Worm (Caenorhabditis elegans): ENCODE measurements around the gene ufc-1.

Gene ufc-1

DNA sequence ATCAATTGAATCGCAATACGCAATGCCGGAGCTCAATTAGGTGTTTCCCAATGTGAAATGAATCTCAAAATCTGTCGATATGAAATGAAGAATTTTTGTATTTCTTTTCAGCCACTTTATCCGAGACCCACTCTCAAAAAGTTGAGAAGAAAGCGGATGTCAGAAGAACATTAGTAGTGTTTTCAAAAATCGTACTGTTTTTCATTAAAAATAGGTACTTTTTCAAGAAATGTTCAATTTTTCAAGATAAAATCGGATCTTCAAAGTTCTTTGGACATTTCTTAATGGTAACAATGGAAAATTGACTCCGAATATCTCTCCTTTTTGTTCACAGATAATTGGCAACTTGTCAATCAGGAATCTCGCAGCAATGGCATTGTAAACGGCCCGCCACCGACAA lies 29.9 kb downstream of the ufc-1 start, which contains the start of gene flp-25:
flp-25 (plus strand) TSS at position 301 of the 400 bp plus-strand sequence.
- no peak for TF ChIP-seq tbx-37 (GFP tag; conservative IDR thresholded peaks at IDR 0.05)

DNA sequence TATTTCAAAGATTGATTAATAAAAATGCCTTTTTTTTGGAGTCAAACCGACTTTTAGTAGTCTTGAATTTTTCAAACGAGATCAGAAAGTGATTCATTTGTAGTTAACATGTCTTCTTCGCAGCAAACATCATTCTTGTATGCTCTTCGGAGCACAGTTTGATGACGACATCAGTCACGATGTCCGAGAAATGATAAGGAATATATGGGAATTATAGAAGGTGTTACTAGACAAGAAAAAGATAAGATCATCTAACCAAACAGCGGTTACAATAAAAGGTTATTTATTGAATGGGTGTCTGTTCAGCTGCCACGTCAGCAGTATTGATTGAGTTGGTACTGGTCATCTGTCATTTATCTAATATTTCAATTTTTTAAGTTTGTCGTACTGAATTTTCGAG lies 35.1 kb downstream of the ufc-1 start:
- no peak for TF ChIP-seq ama-1 (optimal IDR thresholded peaks at IDR 0.05)
- TF ChIP-seq flt-1 (GFP tag; IDR thresholded peaks at IDR 0.05): no peak
- no peak for TF ChIP-seq hmbx-1 (tag; optimal IDR thresholded peaks at IDR 0.05)
- no peak for TF ChIP-seq hmg-4 (GFP tag; optimal IDR thresholded peaks at IDR 0.05)
- no peak for TF ChIP-seq tbx-11 (GFP tag; IDR thresholded peaks at IDR 0.05)
- no peak for TF ChIP-seq aly-1 (tag; optimal IDR thresholded peaks at IDR 0.05)
- no peak for TF ChIP-seq F13C5.2 (tag; optimal IDR thresholded peaks at IDR 0.05)
- TF ChIP-seq sea-1 (GFP tag; conservative IDR thresholded peaks at IDR 0.05): no peak
- no peak for TF ChIP-seq B0310.2 (tag; optimal IDR thresholded peaks at IDR 0.05)
- no peak for TF ChIP-seq tra-4 (tag; optimal IDR thresholded peaks at IDR 0.05)
- no peak for TF ChIP-seq tbx-37 (GFP tag; conservative IDR thresholded peaks at IDR 0.05)
- no peak for TF ChIP-seq ceh-13 (GFP tag; optimal IDR thresholded peaks at IDR 0.05)
- TF ChIP-seq scrt-1 (GFP tag; IDR thresholded peaks at IDR 0.05): no peak
- no peak for TF ChIP-seq ceh-36 (tag; optimal IDR thresholded peaks at IDR 0.05)
- TF ChIP-seq ets-7 (tag; optimal IDR thresholded peaks at IDR 0.05): no peak
- TF ChIP-seq pes-1 (GFP tag; IDR thresholded peaks at IDR 0.05): no peak
- TF ChIP-seq hnd-1 (tag; optimal IDR thresholded peaks at IDR 0.05): no peak

ce11 chrIII:9366971-9367370 lies 35.7 kb downstream of the ufc-1 start, which contains the start of gene crn-6:
Gene crn-6 (plus strand): TSS chrIII:9367271.
- TF ChIP-seq pes-1 (GFP tag; IDR thresholded peaks at IDR 0.05) (no peak), scrt-1 (GFP tag; IDR thresholded peaks at IDR 0.05) (no peak), tra-4 (tag; optimal IDR thresholded peaks at IDR 0.05) (no peak), tbx-11 (GFP tag; IDR thresholded peaks at IDR 0.05) (no peak), tbx-37 (GFP tag; conservative IDR thresholded peaks at IDR 0.05) (no peak), flt-1 (GFP tag; IDR thresholded peaks at IDR 0.05) (no peak), sea-1 (GFP tag; conservative IDR thresholded peaks at IDR 0.05) (no peak), ceh-36 (tag; optimal IDR thresholded peaks at IDR 0.05) (no peak), F13C5.2 (tag; optimal IDR thresholded peaks at IDR 0.05) (no peak), ets-7 (tag; optimal IDR thresholded peaks at IDR 0.05) (no peak), hmg-4 (GFP tag; optimal IDR thresholded peaks at IDR 0.05) (no peak), ama-1 (optimal IDR thresholded peaks at IDR 0.05) (no peak)

DNA sequence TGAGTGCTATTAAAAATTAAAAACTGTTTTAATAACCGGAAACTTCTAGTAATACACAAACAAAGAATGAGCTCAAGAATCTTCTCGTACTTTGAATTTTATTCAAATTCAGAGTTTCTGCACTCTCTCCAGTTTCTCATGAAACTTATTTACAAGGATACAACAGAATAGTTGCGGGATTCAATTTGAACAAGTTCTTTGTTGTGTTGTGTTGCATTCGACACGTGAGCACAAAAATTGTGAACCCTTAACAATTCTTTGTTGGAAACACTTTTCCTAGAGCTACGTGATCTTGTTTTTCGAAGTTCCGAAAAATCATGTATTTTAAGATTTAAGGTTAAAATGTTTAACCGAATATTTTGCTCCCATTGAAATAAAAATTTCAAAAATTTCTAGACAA lies 42.5 kb downstream of the ufc-1 start:
- TF ChIP-seq aly-1 (tag; optimal IDR thresholded peaks at IDR 0.05) (no peak), flt-1 (GFP tag; IDR thresholded peaks at IDR 0.05) (no peak), sea-1 (GFP tag; conservative IDR thresholded peaks at IDR 0.05) (no peak), pes-1 (GFP tag; IDR thresholded peaks at IDR 0.05) (no peak), scrt-1 (GFP tag; IDR thresholded peaks at IDR 0.05) (no peak), hmg-4 (GFP tag; optimal IDR thresholded peaks at IDR 0.05) (no peak), tbx-37 (GFP tag; conservative IDR thresholded peaks at IDR 0.05) (no peak), hnd-1 (tag; optimal IDR thresholded peaks at IDR 0.05) (no peak), B0310.2 (tag; optimal IDR thresholded peaks at IDR 0.05) (no peak), tbx-11 (GFP tag; IDR thresholded peaks at IDR 0.05) (no peak), ceh-13 (GFP tag; optimal IDR thresholded peaks at IDR 0.05) (no peak), ceh-36 (tag; optimal IDR thresholded peaks at IDR 0.05) (no peak), hmbx-1 (tag; optimal IDR thresholded peaks at IDR 0.05) (no peak), tra-4 (tag; optimal IDR thresholded peaks at IDR 0.05) (no peak)

DNA sequence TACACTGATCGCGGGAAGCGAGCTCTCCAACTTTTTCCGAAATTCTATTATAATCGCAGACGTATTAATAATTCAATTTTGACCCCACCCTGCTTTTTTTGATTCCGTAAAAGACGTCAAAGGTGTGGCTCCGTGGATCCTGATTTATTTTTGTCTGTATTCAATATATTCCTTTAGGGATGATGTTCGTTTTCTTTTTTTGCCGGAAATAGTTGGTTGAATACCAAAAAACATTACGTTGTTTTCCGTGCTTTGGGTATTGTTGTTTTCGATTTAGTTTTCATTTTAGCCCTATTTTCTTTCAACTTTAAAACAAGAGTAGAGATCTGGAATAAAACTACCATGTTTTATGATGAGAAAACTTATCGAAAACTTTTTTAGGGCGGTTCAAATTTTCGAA lies 45.4 kb downstream of the ufc-1 start:
- TF ChIP-seq aly-1 (tag; optimal IDR thresholded peaks at IDR 0.05) (no peak), ets-7 (tag; optimal IDR thresholded peaks at IDR 0.05) (no peak), tbx-11 (GFP tag; IDR thresholded peaks at IDR 0.05) (no peak), ceh-36 (tag; optimal IDR thresholded peaks at IDR 0.05) (no peak), tbx-37 (GFP tag; conservative IDR thresholded peaks at IDR 0.05) (no peak), ceh-13 (GFP tag; optimal IDR thresholded peaks at IDR 0.05) (no peak), F13C5.2 (tag; optimal IDR thresholded peaks at IDR 0.05) (no peak), pes-1 (GFP tag; IDR thresholded peaks at IDR 0.05) (no peak), ama-1 (optimal IDR thresholded peaks at IDR 0.05) (no peak)

All from whole organism, early embryonic.